Fruit fly (Drosophila melanogaster): ENCODE results near the gene shep.

shep gene

DNA sequence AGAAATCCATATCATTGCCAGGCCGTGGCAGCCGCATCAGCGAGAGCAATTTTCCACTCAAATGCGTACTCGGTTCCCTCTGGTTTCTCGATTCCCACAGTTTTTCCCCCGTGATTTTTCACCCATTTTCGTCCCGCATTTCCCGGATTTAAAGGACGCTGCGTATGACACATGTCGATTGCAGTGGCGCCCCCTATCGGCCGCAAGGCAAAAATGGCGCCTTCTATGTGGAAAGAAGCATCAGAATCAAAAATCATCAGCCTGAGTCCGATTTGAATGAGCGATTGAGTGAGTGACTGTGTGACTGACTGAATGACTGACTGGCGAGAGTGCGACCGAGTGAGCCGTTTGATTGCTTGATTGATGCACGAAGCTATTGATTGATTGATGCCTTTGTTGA, 2.2 kb downstream of the shep start:
- TF ChIP-seq CG17568 (GFP tag; optimal IDR thresholded peaks at IDR 0.05): no peak
- 0 out of 3 replicates have a peak, but pooled peaks have one; percentile 13 for TF ChIP-seq otp (GFP tag; IDR thresholded peaks at IDR 0.05)
- 0 out of 3 replicates have a peak, but pooled peaks have one; percentile 22 for TF ChIP-seq zfh1 (GFP tag; IDR thresholded peaks at IDR 0.05)
- peak; percentile 49; the same call in 2 of the 4 replicates for TF ChIP-seq Gug (GFP tag; IDR thresholded peaks at IDR 0.05)
- TF ChIP-seq Hr51 (GFP tag; optimal IDR thresholded peaks at IDR 0.05): peak in 1 of 2 experiments; percentile 30
- TF ChIP-seq ci (GFP tag; IDR thresholded peaks at IDR 0.05): peak; percentile 45; the same call in 1 of the 3 replicates
- TF ChIP-seq Optix (GFP tag; IDR thresholded peaks at IDR 0.05): 0 out of 3 replicates have a peak, but pooled peaks have one; percentile 20
- no peak for TF ChIP-seq chinmo (GFP tag; IDR thresholded peaks at IDR 0.05; ENCODE audit: partially characterized antibody)
- no peak for TF ChIP-seq Hey (tag; optimal IDR thresholded peaks at IDR 0.05)
- TF ChIP-seq ase (GFP tag; IDR thresholded peaks at IDR 0.05): peak; percentile 42; the same call in 1 of the 3 replicates
- TF ChIP-seq CG17802 (tag; optimal IDR thresholded peaks at IDR 0.05): no peak
- TF ChIP-seq CTCF (GFP tag; optimal IDR thresholded peaks at IDR 0.05): peak; percentile 90
- TF ChIP-seq az2 (GFP tag; optimal IDR thresholded peaks at IDR 0.05): no peak
- TF ChIP-seq CG6813 (GFP tag; optimal IDR thresholded peaks at IDR 0.05): no peak
- peak; percentile 53 for TF ChIP-seq stwl (tag; optimal IDR thresholded peaks at IDR 0.05)
- peak; percentile 88 for TF ChIP-seq CG8281 (tag; optimal IDR thresholded peaks at IDR 0.05)
- TF ChIP-seq Ptx1 (GFP tag; IDR thresholded peaks at IDR 0.05): peak; percentile 6; the same call in 1 of the 2 replicates
- no peak for TF ChIP-seq Scr (GFP tag; IDR thresholded peaks at IDR 0.05; ENCODE audit: partially characterized antibody)
- no peak for TF ChIP-seq odd (GFP tag; optimal IDR thresholded peaks at IDR 0.05)
- peak; percentile 15; the same call in 1 of the 2 replicates for TF ChIP-seq lmd (GFP tag; IDR thresholded peaks at IDR 0.05)
- TF ChIP-seq Mrtf (GFP tag; IDR thresholded peaks at IDR 0.05): 0 out of 3 replicates have a peak, but pooled peaks have one; percentile 9
- no peak for TF ChIP-seq mld (GFP tag; IDR thresholded peaks at IDR 0.05; ENCODE audit: partially characterized antibody)

dm6 chr3L:5273237-5273636, 4.5 kb downstream of the shep start:
- TF ChIP-seq scrt (GFP tag; optimal IDR thresholded peaks at IDR 0.05): peak; percentile 29
- TF ChIP-seq Deaf1 (tag; optimal IDR thresholded peaks at IDR 0.05): peak; percentile 91
- TF ChIP-seq CG11093 (GFP tag; IDR thresholded peaks at IDR 0.05): no peak
- TF ChIP-seq stc (GFP tag; IDR thresholded peaks at IDR 0.05): no peak
- peak; percentile 37 for TF ChIP-seq ewg (GFP tag; optimal IDR thresholded peaks at IDR 0.05)

dm6 chr3L:5271468-5272102, 6.2 kb downstream of the shep start:
- TF ChIP-seq Ets65A (GFP tag) (peak; percentile 68), fd96Cb (tag; optimal IDR thresholded peaks at IDR 0.05) (no peak), Dek (tag; optimal IDR thresholded peaks at IDR 0.05) (no peak), p53 (GFP tag; optimal IDR thresholded peaks at IDR 0.05) (no peak), Rfx (GFP tag; IDR thresholded peaks at IDR 0.05) (0 out of 2 replicates have a peak, but pooled peaks have one; percentile 26), CG9932 (GFP tag; IDR thresholded peaks at IDR 0.05) (no peak), Tbp (GFP tag; optimal IDR thresholded peaks at IDR 0.05) (no peak), luna (GFP tag; optimal IDR thresholded peaks at IDR 0.05) (no peak), disco-r (GFP tag; optimal IDR thresholded peaks at IDR 0.05) (no peak), seq (GFP tag; IDR thresholded peaks at IDR 0.05) (no peak), hth (optimal IDR thresholded peaks at IDR 0.05) (no peak), peb (GFP tag; IDR thresholded peaks at IDR 0.05) (no peak), fd64A (GFP tag; optimal IDR thresholded peaks at IDR 0.05) (no peak), CG11723 (GFP tag; optimal IDR thresholded peaks at IDR 0.05) (no peak), CG8765 (GFP tag; IDR thresholded peaks at IDR 0.05) (no peak), dpn (GFP tag; optimal IDR thresholded peaks at IDR 0.05) (no peak), Dip2 (GFP tag; IDR thresholded peaks at IDR 0.05) (no peak), CG30403 (GFP tag; optimal IDR thresholded peaks at IDR 0.05) (no peak), CG3995 (GFP tag; optimal IDR thresholded peaks at IDR 0.05) (no peak), CG32772 (GFP tag; IDR thresholded peaks at IDR 0.05) (no peak), CG3726 (GFP tag; IDR thresholded peaks at IDR 0.05) (no peak), org-1 (GFP tag; optimal IDR thresholded peaks at IDR 0.05) (no peak), Hsf (GFP tag; optimal IDR thresholded peaks at IDR 0.05) (no peak), crol (GFP tag; IDR thresholded peaks at IDR 0.05) (no peak)

All from whole organism, embryonic.